Fruit fly (Drosophila melanogaster): Measurements from ENCODE around the gene Noc1.

The Noc1 gene

dm6 chr3L:11120419-11120958 is 45.9 kb downstream of the Noc1 start, which contains the start of the genes FoxK and mRpL2 (continued):
- TF ChIP-seq CG10543 (GFP tag; optimal IDR thresholded peaks at IDR 0.05) = no peak
- TF ChIP-seq CG15696 (tag; optimal IDR thresholded peaks at IDR 0.05) = no peak
- no peak for TF ChIP-seq CG16863 (GFP tag; optimal IDR thresholded peaks at IDR 0.05)
- TF ChIP-seq Optix (GFP tag; IDR thresholded peaks at IDR 0.05) = no peak
- no peak for TF ChIP-seq CG13894 (tag; optimal IDR thresholded peaks at IDR 0.05)
- TF ChIP-seq Vsx1 (GFP tag; optimal IDR thresholded peaks at IDR 0.05) = no peak
- peak; percentile 5 for TF ChIP-seq CG3281 (GFP tag; optimal IDR thresholded peaks at IDR 0.05)
- no peak for TF ChIP-seq CG17568 (GFP tag; optimal IDR thresholded peaks at IDR 0.05)
- TF ChIP-seq Med (GFP tag) = peak; percentile 80
- TF ChIP-seq CG12104 (GFP tag; optimal IDR thresholded peaks at IDR 0.05) = no peak
- no peak for TF ChIP-seq Oaz (GFP tag; IDR thresholded peaks at IDR 0.05)
- no peak for TF ChIP-seq CoRest (tag; optimal IDR thresholded peaks at IDR 0.05)
- TF ChIP-seq jigr1 (GFP tag; IDR thresholded peaks at IDR 0.05) = no peak
- TF ChIP-seq CG4730 (GFP tag; IDR thresholded peaks at IDR 0.05) = no peak
- TF ChIP-seq CG9932 (GFP tag; IDR thresholded peaks at IDR 0.05) = no peak
- no peak for TF ChIP-seq kah (GFP tag; optimal IDR thresholded peaks at IDR 0.05)
- peak; percentile 51 for TF ChIP-seq Dp (GFP tag; optimal IDR thresholded peaks at IDR 0.05)
- TF ChIP-seq CG12659 (GFP tag; optimal IDR thresholded peaks at IDR 0.05) = peak; percentile 43
- no peak for TF ChIP-seq CG15011 (GFP tag; optimal IDR thresholded peaks at IDR 0.05)
- TF ChIP-seq Bdp1 (GFP tag; optimal IDR thresholded peaks at IDR 0.05) = no peak
- no peak for TF ChIP-seq CG12155 (GFP tag; optimal IDR thresholded peaks at IDR 0.05)
- no peak for TF ChIP-seq Dip3 (GFP tag; optimal IDR thresholded peaks at IDR 0.05)
- no peak for TF ChIP-seq Chrac-16 (GFP tag; optimal IDR thresholded peaks at IDR 0.05)
- no peak for TF ChIP-seq CG1602 (GFP tag; optimal IDR thresholded peaks at IDR 0.05)
- no peak for TF ChIP-seq CG31365 (tag; optimal IDR thresholded peaks at IDR 0.05)
- no peak for TF ChIP-seq Usf (GFP tag; optimal IDR thresholded peaks at IDR 0.05)
- no peak for TF ChIP-seq Antp (GFP tag; optimal IDR thresholded peaks at IDR 0.05)
- TF ChIP-seq dimm (GFP tag; IDR thresholded peaks at IDR 0.05) = no peak
- TF ChIP-seq Hr3 (GFP tag; optimal IDR thresholded peaks at IDR 0.05) = no peak
- TF ChIP-seq BtbVII (GFP tag; optimal IDR thresholded peaks at IDR 0.05) = no peak
- no peak for TF ChIP-seq CG8478 (optimal IDR thresholded peaks at IDR 0.05)
- no peak for TF ChIP-seq CG17328 (GFP tag; IDR thresholded peaks at IDR 0.05)
- TF ChIP-seq pb (GFP tag; optimal IDR thresholded peaks at IDR 0.05) = no peak
- no peak for TF ChIP-seq CG10209 (GFP tag; optimal IDR thresholded peaks at IDR 0.05)
- TF ChIP-seq ewg (GFP tag; optimal IDR thresholded peaks at IDR 0.05) = peak; percentile 89
- no peak for TF ChIP-seq hb (GFP tag; IDR thresholded peaks at IDR 0.05; ENCODE audit: partially characterized antibody)
- no peak for TF ChIP-seq CG14441 (GFP tag; IDR thresholded peaks at IDR 0.05)
- peak; percentile 71 for TF ChIP-seq CG1603 (tag; optimal IDR thresholded peaks at IDR 0.05)
- peak; percentile 55 for TF ChIP-seq Ets97D (GFP tag; optimal IDR thresholded peaks at IDR 0.05)
- TF ChIP-seq psq (GFP tag; optimal IDR thresholded peaks at IDR 0.05) = no peak
- peak; percentile 40 for TF ChIP-seq CHES-1-like (GFP tag; optimal IDR thresholded peaks at IDR 0.05)
- no peak for TF ChIP-seq az2 (GFP tag; optimal IDR thresholded peaks at IDR 0.05)
- TF ChIP-seq h (optimal IDR thresholded peaks at IDR 0.05) = no peak
- no peak for TF ChIP-seq Side (GFP tag; optimal IDR thresholded peaks at IDR 0.05)
- peak; percentile 70 to 97 for TF ChIP-seq crp (GFP tag; optimal IDR thresholded peaks at IDR 0.05)
- TF ChIP-seq crol (GFP tag; IDR thresholded peaks at IDR 0.05) = no peak; the same call in 1 of the 2 replicates
- no peak for TF ChIP-seq ken (GFP tag; IDR thresholded peaks at IDR 0.05)
- TF ChIP-seq Eip74EF (GFP tag; optimal IDR thresholded peaks at IDR 0.05) = no peak
- TF ChIP-seq Xrp1 (GFP tag; IDR thresholded peaks at IDR 0.05) = no peak
- no peak for TF ChIP-seq corto (GFP tag; optimal IDR thresholded peaks at IDR 0.05)
- TF ChIP-seq sim (GFP tag; IDR thresholded peaks at IDR 0.05) = no peak
- no peak for TF ChIP-seq slp2 (GFP tag; optimal IDR thresholded peaks at IDR 0.05)
